Fruit fly (Drosophila melanogaster) whole organism, pupa: Measurements from ENCODE around the gene heix.

ENCODE experiments used
- CG14655 ChIP-seq: fragments of 200-800 bp; sonication (Bioruptor generic); optimal IDR thresholded peaks from 3 replicates; lab custom pipeline; 2017; ENCODE audit warnings: mild to moderate bottlenecking, missing biosample characterization, missing genetic modification reagents, missing genetic modification characterization
- CG15710 ChIP-seq: fragments of 200-800 bp; sonication (Bioruptor generic); optimal IDR thresholded peaks from 2 replicates; lab custom pipeline; 2018; ENCODE audit warnings: missing biosample characterization, mild to moderate bottlenecking, missing genetic modification characterization, moderate library complexity
- CG4496 ChIP-seq: fragments of 200-800 bp; sonication (Bioruptor generic); IDR thresholded peaks from 3 replicates; pipeline ENCODE4 v1.3.6; 2022; ENCODE audit warnings: missing biosample characterization, missing genetic modification characterization
- EcR ChIP-seq: fragments of 200-800 bp; sonication (Bioruptor generic); optimal IDR thresholded peaks from 3 replicates; lab custom pipeline; 2019; ENCODE audit warnings: missing biosample characterization, missing genetic modification characterization, mild to moderate bottlenecking, moderate library complexity, missing genetic modification reagents

dm6 chr2L:16321872-16322631 is 22.4 kb upstream of the heix start:
- TF ChIP-seq CG4496, result no peak
- TF ChIP-seq CG15710 (tag; lab: Kevin White, UChicago), result no peak
- no peak for TF ChIP-seq EcR (GFP tag; lab: Kevin White, UChicago)
- TF ChIP-seq CG14655 (GFP tag; lab: Kevin White, UChicago), result no peak
